Worm (Caenorhabditis elegans) whole organism, young adult: ENCODE measurements around the gene B0244.4.

Experiments
- C06A6.2 ChIP-seq: fragments of 200-800 bp; sonication (Bioruptor generic); conservative IDR thresholded peaks from 2 replicates; pipeline ENCODE4 v1.3.6; 2022; ENCODE audit warnings: missing genetic modification characterization, missing compliant biosample characterization
- F10E7.11 ChIP-seq: sonication (generic microtip); optimal IDR thresholded peaks from 2 replicates; lab custom pipeline; 2017; ENCODE audit warnings: mild to moderate bottlenecking, missing genetic modification characterization, moderate library complexity, missing compliant biosample characterization

DNA sequence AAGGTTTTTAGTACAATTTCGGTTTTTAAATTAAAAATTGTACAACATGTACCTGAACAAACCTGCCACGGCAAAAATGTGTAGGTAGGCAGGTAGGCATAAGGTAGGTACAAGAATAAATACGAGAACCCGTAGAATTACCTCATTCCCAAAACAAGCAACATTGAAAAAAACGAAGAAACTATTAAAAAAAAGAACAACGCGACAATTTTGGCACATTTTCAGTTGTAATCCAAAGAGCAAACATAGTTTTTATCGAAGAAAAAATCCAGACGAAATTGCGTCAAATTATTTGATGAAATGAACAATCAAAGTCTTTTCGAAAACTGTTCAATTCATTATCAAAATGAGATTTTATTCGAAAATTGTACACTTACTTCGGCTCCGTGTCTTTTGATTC is 6.6 kb upstream of the B0244.4 start, which contains the start of gene B0244.16:
- no peak for TF ChIP-seq C06A6.2 (GFP tag; lab: Robert Waterston, UW)
- no peak for TF ChIP-seq F10E7.11 (tag; lab: Kevin White, UChicago)
